Fruit fly (Drosophila melanogaster) whole organism, embryonic: Measurements from ENCODE around the gene Cdk7.

Experiments
- Atf3 ChIP-seq: fragments of 200-800 bp; sonication (Bioruptor generic); optimal IDR thresholded peaks from 3 replicates; lab custom pipeline; 2016; ENCODE audit warnings: missing biosample characterization, missing genetic modification characterization
- Bdp1 ChIP-seq: fragments of 200-800 bp; sonication (Bioruptor generic); optimal IDR thresholded peaks from 3 replicates; lab custom pipeline; 2016; ENCODE audit warnings: missing biosample characterization, missing genetic modification characterization
- C15 ChIP-seq: fragments of 200-800 bp; sonication (Bioruptor generic); IDR thresholded peaks from 3 replicates; pipeline ENCODE4 v1.3.6; 2022; ENCODE audit warnings: missing biosample characterization, missing genetic modification characterization
- CG10565 ChIP-seq: fragments of 200-800 bp; sonication (Bioruptor generic); optimal IDR thresholded peaks from 3 replicates; lab custom pipeline; 2016; ENCODE audit warnings: missing biosample characterization, mild to moderate bottlenecking, missing genetic modification characterization
- CG10654 ChIP-seq: fragments of 200-800 bp; sonication (Bioruptor generic); optimal IDR thresholded peaks from 2 replicates; lab custom pipeline; 2016; ENCODE audit warnings: missing biosample characterization, missing genetic modification characterization
- CG11504 ChIP-seq: fragments of 200-800 bp; sonication (Bioruptor generic); optimal IDR thresholded peaks from 3 replicates; lab custom pipeline; 2019; ENCODE audit warnings: missing biosample characterization, mild to moderate bottlenecking, missing genetic modification characterization, moderate library complexity
- CG12071 ChIP-seq: fragments of 200-800 bp; sonication (Bioruptor generic); optimal IDR thresholded peaks from 3 replicates; lab custom pipeline; 2018; ENCODE audit warnings: missing biosample characterization, mild to moderate bottlenecking, missing genetic modification characterization
- CG12299 ChIP-seq: fragments of 200-800 bp; sonication (Bioruptor generic); optimal IDR thresholded peaks from 2 replicates; lab custom pipeline; 2018; ENCODE audit warnings: missing biosample characterization, mild to moderate bottlenecking, missing genetic modification characterization
- CG13287 ChIP-seq: fragments of 200-800 bp; sonication (Bioruptor generic); IDR thresholded peaks from 2 replicates; pipeline ENCODE4 v1.3.6; 2022; ENCODE audit warnings: missing biosample characterization, missing genetic modification characterization; ENCODE audit not compliant: partially characterized antibody
- CG13296 ChIP-seq: fragments of 200-800 bp; sonication (Bioruptor generic); optimal IDR thresholded peaks from 3 replicates; lab custom pipeline; 2018; ENCODE audit warnings: missing biosample characterization, mild to moderate bottlenecking, missing genetic modification characterization
- CG14050 ChIP-seq: fragments of 200-800 bp; sonication (Bioruptor generic); IDR thresholded peaks from 3 replicates; pipeline ENCODE4 v1.3.6; 2022; ENCODE audit warnings: missing biosample characterization, missing genetic modification characterization
- CG15011 ChIP-seq: fragments of 200-800 bp; sonication (Bioruptor generic); optimal IDR thresholded peaks from 3 replicates; lab custom pipeline; 2018; ENCODE audit warnings: missing biosample characterization, mild to moderate bottlenecking, missing genetic modification characterization
- CG16863 ChIP-seq: fragments of 200-800 bp; sonication (Bioruptor generic); optimal IDR thresholded peaks from 3 replicates; lab custom pipeline; 2016; ENCODE audit warnings: missing biosample characterization, missing genetic modification characterization
- CG2889 ChIP-seq: fragments of 200-800 bp; sonication (Bioruptor generic); IDR thresholded peaks from 3 replicates; pipeline ENCODE4 v1.3.6; 2022; ENCODE audit warnings: missing biosample characterization, missing genetic modification characterization
- CG32767 ChIP-seq: fragments of 200-800 bp; sonication (Bioruptor generic); IDR thresholded peaks from 2 replicates; pipeline ENCODE4 v1.3.6; 2022; ENCODE audit warnings: missing biosample characterization, missing genetic modification characterization
- CG42726 ChIP-seq: fragments of 200-800 bp; sonication (Bioruptor generic); IDR thresholded peaks from 2 replicates; pipeline ENCODE4 v1.3.6; 2022; ENCODE audit warnings: missing biosample characterization, missing genetic modification characterization; ENCODE audit not compliant: partially characterized antibody
- CG4360 ChIP-seq: fragments of 200-800 bp; sonication (Bioruptor generic); IDR thresholded peaks from 2 replicates; pipeline ENCODE4 v1.3.6; 2022; ENCODE audit warnings: missing biosample characterization, missing genetic modification characterization
- CG6689 ChIP-seq: fragments of 200-800 bp; sonication (Bioruptor generic); IDR thresholded peaks from 2 replicates; pipeline ENCODE4 v1.3.6; 2022; ENCODE audit warnings: missing biosample characterization, missing genetic modification characterization
- CG7963 ChIP-seq: fragments of 200-800 bp; sonication (Bioruptor generic); IDR thresholded peaks from 3 replicates; pipeline ENCODE4 v1.3.6; 2022; ENCODE audit warnings: missing biosample characterization, missing genetic modification characterization; ENCODE audit not compliant: partially characterized antibody
- CG8765 ChIP-seq: fragments of 200-800 bp; sonication (Bioruptor generic); IDR thresholded peaks from 2 replicates; pipeline ENCODE4 v1.3.6; 2022; ENCODE audit warnings: missing biosample characterization, missing genetic modification characterization
- D ChIP-seq, 2 experiments: fragments of 200-800 bp in 1 of 2; fragments of >200 bp in 1 of 2; sonication (Bioruptor generic) in 1 of 2; optimal IDR thresholded peaks; 2 replicates in 1 of 2; 3 replicates in 1 of 2; lab custom pipeline; 2017; ENCODE audit warnings: mild to moderate bottlenecking in 1 of 2, missing biosample characterization in 1 of 2, missing genetic modification characterization in 1 of 2, missing genetic modification reagents in 1 of 2
- Elba2 ChIP-seq: fragments of 200-800 bp; sonication (Bioruptor generic); optimal IDR thresholded peaks from 3 replicates; lab custom pipeline; 2016; ENCODE audit warnings: missing biosample characterization, missing genetic modification characterization
- HLH3B ChIP-seq: fragments of 200-800 bp; sonication (Bioruptor generic); IDR thresholded peaks from 2 replicates; pipeline ENCODE4 v1.3.6; 2022; ENCODE audit warnings: missing biosample characterization, missing genetic modification characterization
- HmgZ ChIP-seq: fragments of 200-800 bp; sonication (Bioruptor generic); optimal IDR thresholded peaks from 2 replicates; lab custom pipeline; 2018; ENCODE audit warnings: missing biosample characterization, mild to moderate bottlenecking, missing genetic modification characterization
- Kr ChIP-seq: fragments of 200-800 bp; sonication (Bioruptor generic); optimal IDR thresholded peaks from 2 replicates; lab custom pipeline; 2017; ENCODE audit warnings: missing biosample characterization, mild to moderate bottlenecking, missing genetic modification characterization
- MBD-R2 ChIP-seq: fragments of 200-800 bp; sonication (Bioruptor generic); IDR thresholded peaks from 2 replicates; pipeline ENCODE4 v1.3.6; 2022; ENCODE audit warnings: missing biosample characterization, missing genetic modification characterization
- Mes4 ChIP-seq: fragments of 200-800 bp; sonication (Bioruptor generic); optimal IDR thresholded peaks from 2 replicates; lab custom pipeline; 2016; ENCODE audit warnings: missing biosample characterization, missing genetic modification characterization
- Nf-YB ChIP-seq: fragments of 200-800 bp; sonication (Bioruptor generic); optimal IDR thresholded peaks from 3 replicates; lab custom pipeline; 2019; ENCODE audit warnings: missing biosample characterization, mild to moderate bottlenecking, missing genetic modification characterization, moderate library complexity
- Oaz ChIP-seq: fragments of 200-800 bp; sonication (Bioruptor generic); IDR thresholded peaks from 2 replicates; pipeline ENCODE4 v1.3.6; 2022; ENCODE audit warnings: missing biosample characterization, missing genetic modification characterization
- Sin3A ChIP-seq: fragments of >200 bp; optimal IDR thresholded peaks from 2 replicates; lab custom pipeline; 2018
- Sox102F ChIP-seq: fragments of 200-800 bp; sonication (Bioruptor generic); optimal IDR thresholded peaks from 2 replicates; lab custom pipeline; 2018; ENCODE audit warnings: missing biosample characterization, mild to moderate bottlenecking, missing genetic modification characterization, moderate library complexity
- Ssrp ChIP-seq: fragments of 200-800 bp; sonication (Bioruptor generic); optimal IDR thresholded peaks from 2 replicates; lab custom pipeline; 2018; ENCODE audit warnings: missing biosample characterization, mild to moderate bottlenecking, missing genetic modification characterization, moderate library complexity
- Xbp1 ChIP-seq: fragments of 200-800 bp; sonication (Bioruptor generic); optimal IDR thresholded peaks from 3 replicates; lab custom pipeline; 2016; ENCODE audit warnings: missing biosample characterization, mild to moderate bottlenecking, missing genetic modification characterization
- ab ChIP-seq: fragments of 200-800 bp; sonication (Bioruptor generic); optimal IDR thresholded peaks from 2 replicates; lab custom pipeline; 2016; ENCODE audit warnings: missing biosample characterization, missing genetic modification characterization
- aop ChIP-seq: fragments of 200-800 bp; sonication (Bioruptor generic); IDR thresholded peaks from 2 replicates; pipeline ENCODE4 v1.3.6; 2022; ENCODE audit warnings: missing biosample characterization, missing genetic modification characterization
- bcd ChIP-seq: fragments of 200-800 bp; sonication (Bioruptor generic); optimal IDR thresholded peaks from 2 replicates; lab custom pipeline; 2017; ENCODE audit warnings: missing biosample characterization, mild to moderate bottlenecking, missing genetic modification characterization
- chinmo ChIP-seq: fragments of 200-800 bp; sonication (Bioruptor generic); IDR thresholded peaks from 4 replicates; pipeline ENCODE4 v1.3.6; 2022; ENCODE audit warnings: missing biosample characterization, missing genetic modification characterization; ENCODE audit not compliant: partially characterized antibody
- chm ChIP-seq: fragments of 200-800 bp; sonication (Bioruptor generic); IDR thresholded peaks from 2 replicates; pipeline ENCODE4 v1.3.6; 2022; ENCODE audit warnings: missing biosample characterization, missing genetic modification characterization
- ewg ChIP-seq: fragments of 200-800 bp; sonication (Bioruptor generic); optimal IDR thresholded peaks from 3 replicates; lab custom pipeline; 2017; ENCODE audit warnings: mild to moderate bottlenecking, missing biosample characterization, missing genetic modification reagents, missing genetic modification characterization
- fd102C ChIP-seq: fragments of 200-800 bp; sonication (Bioruptor generic); optimal IDR thresholded peaks from 2 replicates; lab custom pipeline; 2018; ENCODE audit warnings: missing biosample characterization, mild to moderate bottlenecking, missing genetic modification characterization, moderate library complexity
- fd96Cb ChIP-seq: fragments of 200-800 bp; sonication (Bioruptor generic); optimal IDR thresholded peaks from 2 replicates; lab custom pipeline; 2018; ENCODE audit warnings: missing biosample characterization, mild to moderate bottlenecking, missing genetic modification characterization, moderate library complexity
- h ChIP-seq: fragments of >200 bp; optimal IDR thresholded peaks from 2 replicates; lab custom pipeline; 2017
- ham ChIP-seq: fragments of 200-800 bp; sonication (Bioruptor generic); IDR thresholded peaks from 2 replicates; pipeline ENCODE4 v1.3.6; 2022; ENCODE audit warnings: missing biosample characterization, missing genetic modification characterization
- hbn ChIP-seq: fragments of 200-800 bp; sonication (Bioruptor generic); IDR thresholded peaks from 2 replicates; pipeline ENCODE4 v1.3.6; 2022; ENCODE audit warnings: missing biosample characterization, missing genetic modification characterization; ENCODE audit not compliant: partially characterized antibody
- ind ChIP-seq: fragments of 200-800 bp; sonication (Bioruptor generic); optimal IDR thresholded peaks from 3 replicates; lab custom pipeline; 2016; ENCODE audit warnings: missing biosample characterization, missing genetic modification characterization
- lmd ChIP-seq: fragments of 200-800 bp; sonication (Bioruptor generic); IDR thresholded peaks from 2 replicates; pipeline ENCODE4 v1.3.6; 2022; ENCODE audit warnings: missing biosample characterization, missing genetic modification characterization
- otp ChIP-seq: fragments of 200-800 bp; sonication (Bioruptor generic); IDR thresholded peaks from 3 replicates; pipeline ENCODE4, ENCODE4 v1.3.6; 2022; ENCODE audit warnings: missing biosample characterization, missing genetic modification characterization
- row ChIP-seq: fragments of 200-800 bp; sonication (Bioruptor generic); IDR thresholded peaks from 3 replicates; pipeline ENCODE4 v1.3.6; 2022; ENCODE audit warnings: missing biosample characterization, missing genetic modification characterization
- sob ChIP-seq: fragments of 200-800 bp; sonication (Bioruptor generic); IDR thresholded peaks from 2 replicates; pipeline ENCODE4 v1.3.6; 2022; ENCODE audit warnings: missing biosample characterization, missing genetic modification characterization
- sug ChIP-seq: fragments of 200-800 bp; optimal IDR thresholded peaks from 2 replicates; lab custom pipeline; 2019; ENCODE audit warnings: missing biosample characterization, mild to moderate bottlenecking, missing genetic modification characterization, moderate library complexity
- tap ChIP-seq: fragments of 200-800 bp; optimal IDR thresholded peaks from 3 replicates; lab custom pipeline; 2019; ENCODE audit warnings: missing biosample characterization, mild to moderate bottlenecking, missing genetic modification characterization, moderate library complexity

Gene Cdk7

dm6 chrX:5322459-5322883 is 13.7 kb upstream of the Cdk7 start, which contains the start of gene Rnp4F (continued):
- TF ChIP-seq lmd (GFP tag; lab: Robert Waterston, UW), result peak; percentile 70; the same call in 1 of the 2 replicates
- TF ChIP-seq bcd, result peak; percentile 73
- TF ChIP-seq Sox102F (GFP tag; lab: Kevin White, UChicago), result no peak
- peak; percentile 64; the same call in 1 of the 2 replicates for TF ChIP-seq hbn (GFP tag; lab: Robert Waterston, UW)
- TF ChIP-seq CG8765, result peak; percentile 44; the same call in 1 of the 2 replicates
- TF ChIP-seq ind, result peak; percentile 79
- TF ChIP-seq HmgZ (tag; lab: Kevin White, UChicago), result peak; percentile 73
- TF ChIP-seq CG6689 (GFP tag; lab: Robert Waterston, UW), result peak; percentile 64
- no peak for TF ChIP-seq fd96Cb
- TF ChIP-seq aop (GFP tag; lab: Robert Waterston, UW), result no peak
- no peak for TF ChIP-seq D (optimal IDR thresholded peaks at IDR 0.05; lab: Kevin White, UChicago)
- no peak for TF ChIP-seq D (GFP tag; optimal IDR thresholded peaks at IDR 0.05; lab: Kevin White, UChicago)
- TF ChIP-seq ham (GFP tag; lab: Robert Waterston, UW), result peak; percentile 28; the same call in 1 of the 2 replicates
- peak; percentile 57 for TF ChIP-seq Atf3
- peak; percentile 42 for TF ChIP-seq CG13296 (GFP tag; lab: Kevin White, UChicago)
- peak; percentile 53 for TF ChIP-seq CG16863
- no peak for TF ChIP-seq tap (tag; lab: Kevin White, UChicago)
- peak; percentile 43 for TF ChIP-seq ewg (GFP tag; lab: Kevin White, UChicago)
- no peak for TF ChIP-seq otp (GFP tag; lab: Robert Waterston, UW)
- TF ChIP-seq Oaz (GFP tag; lab: Robert Waterston, UW), result peak; percentile 44; the same call in 1 of the 2 replicates
- TF ChIP-seq CG32767 (GFP tag; lab: Robert Waterston, UW), result no peak; the same call in 1 of the 2 replicates
- no peak for TF ChIP-seq fd102C (GFP tag; lab: Kevin White, UChicago)
- no peak for TF ChIP-seq CG12071 (GFP tag; lab: Kevin White, UChicago)
- no peak for TF ChIP-seq chm
- TF ChIP-seq ab (GFP tag; lab: Kevin White, UChicago), result peak; percentile 53
- TF ChIP-seq CG10654 (GFP tag; lab: Kevin White, UChicago), result peak; percentile 51
- TF ChIP-seq chinmo (GFP tag; lab: Robert Waterston, UW), result no peak
- no peak for TF ChIP-seq CG12299 (tag; lab: Kevin White, UChicago)
- TF ChIP-seq Mes4, result peak; percentile 41
- TF ChIP-seq CG42726 (GFP tag; lab: Robert Waterston, UW), result peak; percentile 83
- peak; percentile 94 for TF ChIP-seq row (GFP tag; lab: Robert Waterston, UW)
- TF ChIP-seq CG13287 (GFP tag; lab: Robert Waterston, UW), result peak; percentile 78
- TF ChIP-seq CG7963 (GFP tag; lab: Robert Waterston, UW), result peak; percentile 65; the same call in 2 of the 3 replicates
- TF ChIP-seq Sin3A, result peak; percentile 81
- TF ChIP-seq CG4360, result no peak
- peak; percentile 37 for TF ChIP-seq Bdp1
- TF ChIP-seq C15, result 0 out of 3 replicates have a peak, but pooled peaks have one; percentile 12
- TF ChIP-seq Ssrp (tag; lab: Kevin White, UChicago), result peak; percentile 24
- TF ChIP-seq Kr, result no peak
- TF ChIP-seq Xbp1 (GFP tag; lab: Kevin White, UChicago), result peak; percentile 80
- TF ChIP-seq sug (tag; lab: Kevin White, UChicago), result no peak
- TF ChIP-seq CG15011, result no peak
- TF ChIP-seq Nf-YB (GFP tag; lab: Kevin White, UChicago), result no peak
- no peak for TF ChIP-seq CG10565 (GFP tag; lab: Kevin White, UChicago)
- TF ChIP-seq CG11504 (tag; lab: Kevin White, UChicago), result no peak
- TF ChIP-seq CG14050 (GFP tag; lab: Robert Waterston, UW), result peak; percentile 37; the same call in 1 of the 3 replicates
- TF ChIP-seq HLH3B, result peak; percentile 62
- 0 out of 3 replicates have a peak, but pooled peaks have one; percentile 45 for TF ChIP-seq CG2889 (GFP tag; lab: Robert Waterston, UW)
- TF ChIP-seq sob (GFP tag; lab: Robert Waterston, UW), result peak; percentile 78
- no peak for TF ChIP-seq h
- TF ChIP-seq MBD-R2 (GFP tag; lab: Robert Waterston, UW), result peak; percentile 85
- TF ChIP-seq Elba2 (GFP tag; lab: Kevin White, UChicago), result peak; percentile 75
